Fruit fly (Drosophila melanogaster): ENCODE results near the gene Ranbp21.
A peak's percentile ranks its signal among the peaks of the same experiment; 100 is the strongest.

Ranbp21 gene

dm6 chrX:19603953-19604352 is 48.1 kb downstream of the Ranbp21 start (continued):
- TF ChIP-seq Ets21C (GFP tag; optimal IDR thresholded peaks at IDR 0.05) (no peak), acj6 (GFP tag; optimal IDR thresholded peaks at IDR 0.05) (peak; percentile 63), Eip93F (GFP tag; optimal IDR thresholded peaks at IDR 0.05) (peak; percentile 12), CG11294 (GFP tag; IDR thresholded peaks at IDR 0.05) (peak; percentile 73), Met (GFP tag; optimal IDR thresholded peaks at IDR 0.05) (peak; percentile 75), Smox (GFP tag; optimal IDR thresholded peaks at IDR 0.05) (peak; percentile 39), CG7368 (GFP tag; optimal IDR thresholded peaks at IDR 0.05) (peak; percentile 60), lz (GFP tag; optimal IDR thresholded peaks at IDR 0.05) (peak; percentile 70), Eip78C (GFP tag) (peak; percentile 92), Blimp-1 (GFP tag; optimal IDR thresholded peaks at IDR 0.05) (peak; percentile 8), CG31627 (GFP tag; optimal IDR thresholded peaks at IDR 0.05) (peak; percentile 43), Gug (GFP tag; IDR thresholded peaks at IDR 0.05) (peak; percentile 76), Sox14 (GFP tag; optimal IDR thresholded peaks at IDR 0.05) (peak; percentile 69), CG16779 (tag; optimal IDR thresholded peaks at IDR 0.05) (peak; percentile 57), CG6792 (GFP tag; optimal IDR thresholded peaks at IDR 0.05) (peak; percentile 65), CG6276 (GFP tag; optimal IDR thresholded peaks at IDR 0.05) (peak; percentile 61), dsx (GFP tag; optimal IDR thresholded peaks at IDR 0.05; ENCODE audit: poor library complexity, severe bottlenecking) (peak; percentile 66), spab (GFP tag; optimal IDR thresholded peaks at IDR 0.05) (peak; percentile 54), pdm3 (GFP tag; optimal IDR thresholded peaks at IDR 0.05) (peak; percentile 66), Hr4 (GFP tag; optimal IDR thresholded peaks at IDR 0.05) (peak; percentile 85), salr (GFP tag; optimal IDR thresholded peaks at IDR 0.05) (peak; percentile 11 to 79), CG34406 (GFP tag; optimal IDR thresholded peaks at IDR 0.05) (peak; percentile 44), CG4318 (GFP tag; optimal IDR thresholded peaks at IDR 0.05) (peak; percentile 65), vri (GFP tag; optimal IDR thresholded peaks at IDR 0.05) (peak; percentile 39), CG8632 (GFP tag; optimal IDR thresholded peaks at IDR 0.05) (peak; percentile 21), CG15336 (GFP tag; IDR thresholded peaks at IDR 0.05) (peak; percentile 86), Ets96B (tag; optimal IDR thresholded peaks at IDR 0.05) (peak; percentile 68), Hr39 (GFP tag; optimal IDR thresholded peaks at IDR 0.05) (peak; percentile 48)

dm6 chrX:19602483-19602882 is 49.6 kb downstream of the Ranbp21 start:
- TF ChIP-seq fkh (GFP tag; optimal IDR thresholded peaks at IDR 0.05) (peak; percentile 9), dsx (GFP tag; optimal IDR thresholded peaks at IDR 0.05; ENCODE audit: poor library complexity, severe bottlenecking) (no peak)

- TF ChIP-seq svp (GFP tag) (peak; percentile 22), fkh (GFP tag; optimal IDR thresholded peaks at IDR 0.05) (peak; percentile 2), CG3032 (tag; optimal IDR thresholded peaks at IDR 0.05) (peak; percentile 12), CG10631 (GFP tag; optimal IDR thresholded peaks at IDR 0.05) (no peak)
These were observed 50.4 kb downstream of the Ranbp21 start, which contains the start of gene CG14220 for dm6 chrX:19601644-19602043. TSS of gene CG14220 (minus strand) at chrX:19601851.

- no peak for TF ChIP-seq CG16779 (tag; optimal IDR thresholded peaks at IDR 0.05)
- no peak for TF ChIP-seq Sox15 (GFP tag; optimal IDR thresholded peaks at IDR 0.05)
- no peak for TF ChIP-seq Met (GFP tag; optimal IDR thresholded peaks at IDR 0.05)
- no peak for TF ChIP-seq eg (GFP tag; IDR thresholded peaks at IDR 0.05)
- no peak for TF ChIP-seq Blimp-1 (GFP tag; optimal IDR thresholded peaks at IDR 0.05)
- no peak for TF ChIP-seq Ets21C (GFP tag; optimal IDR thresholded peaks at IDR 0.05)
- TF ChIP-seq CG6808 (GFP tag; optimal IDR thresholded peaks at IDR 0.05): no peak
- TF ChIP-seq CG6792 (GFP tag; optimal IDR thresholded peaks at IDR 0.05): no peak
- TF ChIP-seq CG3032 (tag; optimal IDR thresholded peaks at IDR 0.05): no peak
- no peak for TF ChIP-seq CG3919 (GFP tag; optimal IDR thresholded peaks at IDR 0.05)
- TF ChIP-seq Lpt (GFP tag; optimal IDR thresholded peaks at IDR 0.05): no peak
- TF ChIP-seq CG4318 (GFP tag; optimal IDR thresholded peaks at IDR 0.05): no peak
- TF ChIP-seq Eip75B (GFP tag; optimal IDR thresholded peaks at IDR 0.05): no peak
- no peak for TF ChIP-seq CG31627 (GFP tag; optimal IDR thresholded peaks at IDR 0.05)
- no peak for TF ChIP-seq CG11902 (GFP tag; optimal IDR thresholded peaks at IDR 0.05)
- TF ChIP-seq spab (GFP tag; optimal IDR thresholded peaks at IDR 0.05): no peak
- TF ChIP-seq acj6 (GFP tag; optimal IDR thresholded peaks at IDR 0.05): no peak
These were observed 53.6 kb downstream of the Ranbp21 start for dm6 chrX:19598503-19598902.

Data from whole organism, prepupa.